Worm (Caenorhabditis elegans): ENCODE measurements around the gene Y49E10.18.

- no peak for TF ChIP-seq W03F9.2 (tag; optimal IDR thresholded peaks at IDR 0.05)
- TF ChIP-seq him-1 (tag; optimal IDR thresholded peaks at IDR 0.05): no peak
Measured at ce11 chrIII:12426558-12426957, 19.3 kb downstream of the Y49E10.18 start, which contains the start of gene pie-1.
